Worm (Caenorhabditis elegans) whole organism, L1 larva: ENCODE data around the gene F57G9.3.

Experiments used
- C16A3.4 ChIP-seq: fragments of 150-350 bp; optimal IDR thresholded peaks from 2 replicates; lab custom pipeline; 2014; ENCODE audit warnings: missing biosample characterization, missing genetic modification characterization
- F16B12.6 ChIP-seq: fragments of 150-350 bp; optimal IDR thresholded peaks from 2 replicates; lab custom pipeline; 2014; ENCODE audit warnings: missing biosample characterization, missing genetic modification characterization
- alr-1 ChIP-seq: fragments of 200-800 bp; sonication (Bioruptor generic); optimal IDR thresholded peaks from 2 replicates; lab custom pipeline; 2018; ENCODE audit warnings: borderline replicate concordance, mild to moderate bottlenecking, missing genetic modification characterization, missing compliant biosample characterization
- aly-2 ChIP-seq: fragments of 150-350 bp; optimal IDR thresholded peaks from 2 replicates; lab custom pipeline; 2014; ENCODE audit warnings: missing biosample characterization, missing genetic modification characterization
- ama-1 ChIP-seq: fragments of 150-350 bp; optimal IDR thresholded peaks from 2 replicates; lab custom pipeline; 2014
- ceh-63 ChIP-seq: fragments of 200-800 bp; sonication (Bioruptor generic); optimal IDR thresholded peaks from 2 replicates; lab custom pipeline; 2018; ENCODE audit warnings: mild to moderate bottlenecking, missing genetic modification characterization, missing compliant biosample characterization
- ceh-8 ChIP-seq: fragments of 200-800 bp; sonication (Bioruptor generic); optimal IDR thresholded peaks from 2 replicates; lab custom pipeline; 2018; ENCODE audit warnings: mild to moderate bottlenecking, missing genetic modification characterization, moderate library complexity, missing compliant biosample characterization
- ceh-82 ChIP-seq, 3 experiments: fragments of 150-350 bp in 1 of 3; sonication (generic microtip) in 2 of 3; optimal IDR thresholded peaks; 2 replicates each; lab custom pipeline; 2014 to 2017; ENCODE audit warnings: missing biosample characterization in 3 of 3, missing genetic modification characterization in 3 of 3
- ceh-88 ChIP-seq: fragments of 200-800 bp; sonication (Bioruptor generic); IDR thresholded peaks from 2 replicates; pipeline ENCODE4 v1.3.6; 2022; ENCODE audit warnings: missing genetic modification characterization, missing compliant biosample characterization
- dsc-1 ChIP-seq: sonication (generic microtip); optimal IDR thresholded peaks from 2 replicates; lab custom pipeline; 2016; ENCODE audit warnings: mild to moderate bottlenecking, missing genetic modification characterization, missing compliant biosample characterization
- efl-1 ChIP-seq, 4 experiments: fragments of 150-350 bp; optimal IDR thresholded peaks in 3 of 4; peaks in 1 of 4; 1 replicate in 1 of 4; 2 replicates in 3 of 4; lab custom pipeline; 2014; ENCODE audit warnings: missing biosample characterization in 2 of 4, missing genetic modification characterization in 2 of 4, missing genetic modification reagents in 2 of 4
- efl-3 ChIP-seq: fragments of 200-800 bp; sonication (Bioruptor generic); optimal IDR thresholded peaks from 2 replicates; lab custom pipeline; 2018; ENCODE audit warnings: mild to moderate bottlenecking, missing genetic modification characterization, missing compliant biosample characterization
- elt-3 ChIP-seq, 6 experiments: fragments of 150-350 bp in 1 of 6; sonication (generic microtip); optimal IDR thresholded peaks; 2 replicates each; lab custom pipeline; 2017 to 2018; ENCODE audit warnings: missing biosample characterization in 6 of 6, missing genetic modification characterization in 6 of 6, inconsistent platforms in 1 of 6
- fkh-8 ChIP-seq: sonication (generic microtip); optimal IDR thresholded peaks from 2 replicates; lab custom pipeline; 2016; ENCODE audit warnings: mild to moderate bottlenecking, missing genetic modification characterization, missing compliant biosample characterization
- fos-1 ChIP-seq: fragments of 150-350 bp; optimal IDR thresholded peaks from 2 replicates; lab custom pipeline; 2014; ENCODE audit warnings: missing biosample characterization, missing genetic modification characterization
- hlh-17 ChIP-seq: fragments of 200-800 bp; sonication (Bioruptor generic); optimal IDR thresholded peaks from 2 replicates; lab custom pipeline; 2018; ENCODE audit warnings: missing genetic modification characterization, mild to moderate bottlenecking, missing compliant biosample characterization, moderate library complexity, borderline replicate concordance
- hpl-2 ChIP-seq: fragments of 150-350 bp; optimal IDR thresholded peaks from 2 replicates; lab custom pipeline; 2014; ENCODE audit warnings: missing biosample characterization, missing genetic modification reagents, missing genetic modification characterization
- irx-1 ChIP-seq: sonication (generic microtip); optimal IDR thresholded peaks from 2 replicates; lab custom pipeline; 2016; ENCODE audit warnings: missing genetic modification characterization, missing compliant biosample characterization
- isw-1 ChIP-seq: fragments of 200-800 bp; sonication (Bioruptor generic); IDR thresholded peaks from 2 replicates; pipeline ENCODE4 v1.3.6; 2022; ENCODE audit warnings: missing genetic modification characterization, missing compliant biosample characterization
- mdl-1 ChIP-seq, 2 experiments: fragments of 150-350 bp; optimal IDR thresholded peaks; 2 replicates each; lab custom pipeline; 2014 to 2017; ENCODE audit warnings: missing biosample characterization in 2 of 2, missing genetic modification characterization in 2 of 2, inconsistent platforms in 1 of 2
- nhr-11 ChIP-seq: fragments of 150-350 bp; optimal IDR thresholded peaks from 2 replicates; lab custom pipeline; 2014; ENCODE audit warnings: missing biosample characterization, missing genetic modification characterization
- nhr-47 ChIP-seq: sonication (generic microtip); optimal IDR thresholded peaks from 2 replicates; lab custom pipeline; 2016; ENCODE audit warnings: mild to moderate bottlenecking, missing genetic modification characterization, moderate library complexity, missing compliant biosample characterization
- nhr-71 ChIP-seq: sonication (generic microtip); optimal IDR thresholded peaks from 2 replicates; lab custom pipeline; 2016; ENCODE audit warnings: mild to moderate bottlenecking, missing genetic modification characterization, moderate library complexity, missing compliant biosample characterization
- nhr-77 ChIP-seq: fragments of 150-350 bp; optimal IDR thresholded peaks from 2 replicates; lab custom pipeline; 2014; ENCODE audit warnings: missing biosample characterization, missing genetic modification characterization
- nhr-84 ChIP-seq: sonication (generic microtip); optimal IDR thresholded peaks from 2 replicates; lab custom pipeline; 2017; ENCODE audit warnings: missing biosample characterization, missing genetic modification characterization
- nhr-85 ChIP-seq: sonication (generic microtip); peaks from one replicate; lab custom pipeline; 2016; ENCODE audit warnings: missing genetic modification characterization, inconsistent platforms, missing compliant biosample characterization
- nhr-90 ChIP-seq: sonication (generic microtip); optimal IDR thresholded peaks from 2 replicates; lab custom pipeline; 2016; ENCODE audit warnings: mild to moderate bottlenecking, missing genetic modification characterization, missing compliant biosample characterization; ENCODE audit not compliant: poor library complexity
- rnt-1 ChIP-seq: sonication (generic microtip); optimal IDR thresholded peaks from 2 replicates; lab custom pipeline; 2016; ENCODE audit warnings: mild to moderate bottlenecking, missing genetic modification characterization, moderate library complexity, missing compliant biosample characterization
- snpc-4 ChIP-seq: fragments of 150-350 bp; optimal IDR thresholded peaks from 2 replicates; lab custom pipeline; 2014; ENCODE audit warnings: missing biosample characterization, missing genetic modification characterization
- sptf-1 ChIP-seq: fragments of 150-350 bp; optimal IDR thresholded peaks from 2 replicates; lab custom pipeline; 2014; ENCODE audit warnings: missing biosample characterization, missing genetic modification characterization
- sup-37 ChIP-seq: fragments of 200-800 bp; sonication (Bioruptor generic); optimal IDR thresholded peaks from 2 replicates; lab custom pipeline; 2018; ENCODE audit warnings: mild to moderate bottlenecking, missing genetic modification characterization, missing compliant biosample characterization
- unc-30 ChIP-seq: sonication (generic microtip); optimal IDR thresholded peaks from 2 replicates; lab custom pipeline; 2017; ENCODE audit warnings: missing biosample characterization, missing genetic modification characterization
- unc-62 ChIP-seq: fragments of 150-350 bp; optimal IDR thresholded peaks from 2 replicates; lab custom pipeline; 2014; ENCODE audit warnings: missing biosample characterization, missing genetic modification reagents, missing genetic modification characterization
- xbp-1 ChIP-seq: sonication (generic microtip); optimal IDR thresholded peaks from 2 replicates; lab custom pipeline; 2016; ENCODE audit warnings: missing genetic modification characterization, missing compliant biosample characterization
- ztf-4 ChIP-seq: fragments of 150-350 bp; optimal IDR thresholded peaks from 2 replicates; lab custom pipeline; 2014; ENCODE audit warnings: missing biosample characterization, missing genetic modification characterization

Gene F57G9.3

ce11 chrII:12414805-12415204, 4.8 kb upstream of the F57G9.3 start, which contains the start of gene Y57A10C.11:
Y57A10C.11 (minus strand) TSS chrII:12414905.
- TF ChIP-seq nhr-11 (tag; lab: Kevin White, UChicago): no peak
- no peak for TF ChIP-seq ceh-82 (tag; optimal IDR thresholded peaks at IDR 0.05; lab: Kevin White, UChicago)
- no peak for TF ChIP-seq mdl-1 (tag; optimal IDR thresholded peaks at IDR 0.05; lab: Kevin White, UChicago)

- TF ChIP-seq irx-1 (tag; lab: Kevin White, UChicago) (no peak), nhr-84 (tag; lab: Kevin White, UChicago) (no peak), F16B12.6 (tag; lab: Kevin White, UChicago) (no peak), rnt-1 (tag; lab: Kevin White, UChicago) (no peak), sptf-1 (tag; lab: Kevin White, UChicago) (no peak), ceh-82 (tag; optimal IDR thresholded peaks at IDR 0.05; lab: Kevin White, UChicago) (no peak), isw-1 (no peak), fos-1 (tag; lab: Kevin White, UChicago) (no peak), C16A3.4 (tag; lab: Kevin White, UChicago) (no peak), nhr-85 (tag; lab: Kevin White, UChicago) (no peak), hlh-17 (no peak), unc-30 (tag; lab: Kevin White, UChicago) (no peak), nhr-90 (tag; lab: Kevin White, UChicago) (no peak), aly-2 (tag; lab: Kevin White, UChicago) (no peak), elt-3 (tag; optimal IDR thresholded peaks at IDR 0.05; lab: Kevin White, UChicago) (no peak), sup-37 (GFP tag; lab: Kevin White, UChicago) (no peak), ceh-88 (GFP tag; lab: Robert Waterston, UW) (no peak), unc-62 (GFP tag; lab: Kevin White, UChicago) (no peak), hpl-2 (no peak), alr-1 (tag; lab: Kevin White, UChicago) (no peak)
These were observed 2.4 kb upstream of the F57G9.3 start, which contains the start of gene Y57A10C.1 for ce11 chrII:12412417-12412816. Y57A10C.1 (minus strand) TSS chrII:12412517.

- TF ChIP-seq xbp-1 (tag; lab: Kevin White, UChicago) (no peak), nhr-47 (tag; lab: Kevin White, UChicago) (no peak), ama-1 (lab: Kevin White, UChicago) (no peak), F16B12.6 (tag; lab: Kevin White, UChicago) (no peak)
These were observed 1.3 kb downstream of the F57G9.3 start, which contains the start of gene sre-31 for ce11 chrII:12408717-12409116. sre-31 (minus strand) TSS chrII:12408817.

- TF ChIP-seq efl-1 (optimal IDR thresholded peaks at IDR 0.05; lab: Kevin White, UChicago) (no peak), efl-1 (GFP tag; optimal IDR thresholded peaks at IDR 0.05 in 1 of 2; lab: Kevin White, UChicago) (peak in 1 of 2 experiments; percentile 55), efl-3 (GFP tag; lab: Kevin White, UChicago) (no peak)
These were observed 3.6 kb downstream of the F57G9.3 start, which contains the start of gene sre-30 for ce11 chrII:12406394-12406793. sre-30 (minus strand) TSS chrII:12406494.

DNA sequence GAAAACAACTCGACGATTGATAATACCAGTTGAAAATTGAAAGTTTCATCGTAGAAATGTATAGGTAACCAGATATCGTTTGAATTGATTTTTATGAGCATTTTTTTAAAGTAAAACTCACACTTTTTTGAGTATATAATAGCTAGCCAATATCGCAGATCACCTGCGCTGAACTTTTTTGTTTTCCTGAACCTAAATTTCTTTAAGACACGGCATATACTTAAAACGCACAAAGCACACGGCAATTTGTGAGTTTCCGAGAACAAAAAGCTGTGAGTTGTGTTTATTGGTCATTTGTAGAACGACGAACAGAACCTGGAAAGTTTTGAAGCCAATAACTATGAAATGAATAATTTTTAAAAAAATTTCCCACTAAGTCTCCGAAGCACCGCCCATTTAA, 8.2 kb downstream of the F57G9.3 start, which contains the start of gene sre-29:
Gene sre-29, minus strand, starts transcription at position 101 of the 400 bp plus-strand sequence.
- TF ChIP-seq nhr-84 (tag; lab: Kevin White, UChicago) (no peak), dsc-1 (tag; lab: Kevin White, UChicago) (no peak), nhr-85 (tag; lab: Kevin White, UChicago) (no peak), ceh-82 (tag; optimal IDR thresholded peaks at IDR 0.05; lab: Kevin White, UChicago) (no peak), isw-1 (no peak), nhr-71 (tag; lab: Kevin White, UChicago) (no peak), snpc-4 (tag; lab: Kevin White, UChicago) (no peak), ceh-8 (GFP tag; lab: Kevin White, UChicago) (no peak), F16B12.6 (tag; lab: Kevin White, UChicago) (no peak), fkh-8 (no peak), nhr-90 (tag; lab: Kevin White, UChicago) (no peak), nhr-77 (tag; lab: Kevin White, UChicago) (no peak), hlh-17 (no peak), ztf-4 (tag; lab: Kevin White, UChicago) (no peak), ceh-63 (no peak)
